Worm (Caenorhabditis elegans): Measurements from ENCODE around the gene sre-19.

sre-19 gene

ce11 chrIV:12193338-12193737 lies 45.4 kb downstream of the sre-19 start:
- TF ChIP-seq mdl-1 (tag; optimal IDR thresholded peaks at IDR 0.05) (no peak), zip-11 (GFP tag; IDR thresholded peaks at IDR 0.05) (no peak), nhr-102 (tag; optimal IDR thresholded peaks at IDR 0.05) (no peak), nhr-48 (tag; optimal IDR thresholded peaks at IDR 0.05) (no peak), F37D6.2 (tag; optimal IDR thresholded peaks at IDR 0.05) (no peak), nhr-6 (tag; optimal IDR thresholded peaks at IDR 0.05) (no peak), ZK546.5 (tag; optimal IDR thresholded peaks at IDR 0.05) (no peak), lim-7 (GFP tag; IDR thresholded peaks at IDR 0.05) (no peak), F26F4.8 (GFP tag; conservative IDR thresholded peaks at IDR 0.05) (no peak), lin-13 (GFP tag; optimal IDR thresholded peaks at IDR 0.05) (no peak), mxl-2 (GFP tag; conservative IDR thresholded peaks at IDR 0.05) (no peak)

ce11 chrIV:12192104-12192763 lies 46.5 kb downstream of the sre-19 start:
- TF ChIP-seq F37D6.2 (tag; optimal IDR thresholded peaks at IDR 0.05) (no peak), nhr-6 (tag; optimal IDR thresholded peaks at IDR 0.05) (no peak), aha-1 (tag) (peak; percentile 25), ceh-82 (tag; optimal IDR thresholded peaks at IDR 0.05) (no peak), unc-62 (GFP tag; optimal IDR thresholded peaks at IDR 0.05 in 1 of 2) (peak in 1 of 2 experiments; percentile 98), unc-62 (tag; optimal IDR thresholded peaks at IDR 0.05) (no peak), daf-12 (tag; optimal IDR thresholded peaks at IDR 0.05) (no peak), lsy-2 (tag; optimal IDR thresholded peaks at IDR 0.05) (no peak), Y75B8A.6 (GFP tag; IDR thresholded peaks at IDR 0.05) (no peak), lin-15B (tag; optimal IDR thresholded peaks at IDR 0.05) (no peak)
